Worm (Caenorhabditis elegans) whole organism, late embryonic: Measurements from ENCODE around the gene pde-12.

Source experiments
- C38D4.7 ChIP-seq: fragments of 200-800 bp; sonication (Bioruptor generic); optimal IDR thresholded peaks from 2 replicates; lab custom pipeline; 2018; ENCODE audit warnings: mild to moderate bottlenecking, missing genetic modification characterization, moderate library complexity, missing compliant biosample characterization
- elt-2 ChIP-seq: sonication (generic microtip); optimal IDR thresholded peaks from 2 replicates; lab custom pipeline; 2016; ENCODE audit warnings: missing genetic modification reagents, missing genetic modification characterization, missing compliant biosample characterization

DNA sequence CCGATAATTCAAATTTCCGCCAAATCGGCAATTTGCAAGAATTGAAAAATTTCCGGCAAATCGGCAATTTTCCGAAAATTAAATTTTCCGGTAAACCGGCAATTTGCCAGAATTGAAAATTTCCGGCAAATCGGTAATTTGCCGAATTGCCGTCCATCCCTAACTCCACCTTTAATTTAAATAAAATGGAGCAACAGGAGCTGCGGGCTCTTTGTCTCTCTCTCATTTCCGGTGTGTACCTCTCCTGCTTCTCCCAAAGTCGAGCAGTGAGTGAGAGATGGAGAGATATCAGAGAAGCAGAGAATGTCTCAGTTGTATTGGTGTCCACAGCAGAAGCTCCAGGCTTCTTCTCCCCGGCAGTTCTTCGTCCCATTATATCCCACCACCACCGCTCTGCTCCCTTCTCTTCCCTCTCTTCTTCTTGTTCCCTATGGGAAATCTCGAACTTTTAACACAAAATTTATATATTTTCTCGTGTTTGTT lies 10.6 kb upstream of the pde-12 start, which contains the start of gene Y39A1C.1:
- TF ChIP-seq elt-2 (tag; lab: Kevin White, UChicago) (no peak), C38D4.7 (GFP tag; lab: Kevin White, UChicago) (no peak)
